Worm (Caenorhabditis elegans) whole organism, L1 larva: Measurements from ENCODE around the gene Y80D3A.8.

Experiments used
- C04F5.9 ChIP-seq: sonication (generic microtip); optimal IDR thresholded peaks from 2 replicates; lab custom pipeline; 2016; ENCODE audit warnings: missing genetic modification characterization, missing compliant biosample characterization
- C16A3.4 ChIP-seq: fragments of 150-350 bp; optimal IDR thresholded peaks from 2 replicates; lab custom pipeline; 2014; ENCODE audit warnings: missing biosample characterization, missing genetic modification characterization
- F16B12.6 ChIP-seq: fragments of 150-350 bp; optimal IDR thresholded peaks from 2 replicates; lab custom pipeline; 2014; ENCODE audit warnings: missing biosample characterization, missing genetic modification characterization
- Y116A8C.19 ChIP-seq: sonication (generic microtip); optimal IDR thresholded peaks from 2 replicates; lab custom pipeline; 2016; ENCODE audit warnings: missing compliant biosample characterization, missing genetic modification characterization, borderline replicate concordance
- ama-1 ChIP-seq: fragments of 150-350 bp; optimal IDR thresholded peaks from 2 replicates; lab custom pipeline; 2014
- blmp-1 ChIP-seq: fragments of 150-350 bp; optimal IDR thresholded peaks from 2 replicates; lab custom pipeline; 2014; ENCODE audit warnings: missing biosample characterization, missing genetic modification characterization
- efl-1 ChIP-seq, 4 experiments: fragments of 150-350 bp; optimal IDR thresholded peaks in 3 of 4; peaks in 1 of 4; 1 replicate in 1 of 4; 2 replicates in 3 of 4; lab custom pipeline; 2014; ENCODE audit warnings: missing biosample characterization in 2 of 4, missing genetic modification characterization in 2 of 4, missing genetic modification reagents in 2 of 4
- egl-13 ChIP-seq: sonication (generic microtip); optimal IDR thresholded peaks from 2 replicates; lab custom pipeline; 2016; ENCODE audit warnings: missing genotype, missing genetic modification reagents, missing genetic modification characterization, missing compliant biosample characterization
- elt-3 ChIP-seq, 6 experiments: fragments of 150-350 bp in 1 of 6; sonication (generic microtip); optimal IDR thresholded peaks; 2 replicates each; lab custom pipeline; 2017 to 2018; ENCODE audit warnings: missing biosample characterization in 6 of 6, missing genetic modification characterization in 6 of 6, inconsistent platforms in 1 of 6
- ets-5 ChIP-seq: fragments of 200-800 bp; sonication (Bioruptor generic); IDR thresholded peaks from 2 replicates; pipeline ENCODE4 v1.3.6; 2022; ENCODE audit warnings: missing genetic modification characterization, missing compliant biosample characterization
- fkh-10 ChIP-seq: sonication (generic microtip); optimal IDR thresholded peaks from 2 replicates; lab custom pipeline; 2017; ENCODE audit warnings: missing biosample characterization, missing genetic modification reagents, missing genetic modification characterization
- isw-1 ChIP-seq: fragments of 200-800 bp; sonication (Bioruptor generic); IDR thresholded peaks from 2 replicates; pipeline ENCODE4 v1.3.6; 2022; ENCODE audit warnings: missing genetic modification characterization, missing compliant biosample characterization
- lin-35 ChIP-seq, 2 experiments: fragments of 150-350 bp; optimal IDR thresholded peaks; 2 replicates each; lab custom pipeline; 2014; ENCODE audit warnings: missing biosample characterization in 2 of 2, missing genetic modification characterization in 2 of 2, missing genetic modification reagents in 2 of 2
- lsy-2 ChIP-seq, 2 experiments: fragments of 150-350 bp; optimal IDR thresholded peaks; 2 replicates each; lab custom pipeline; 2014; ENCODE audit warnings: missing biosample characterization in 2 of 2, missing genetic modification characterization in 2 of 2
- mab-9 ChIP-seq: fragments of 200-800 bp; sonication (Bioruptor generic); IDR thresholded peaks from 2 replicates; pipeline ENCODE4 v1.3.6; 2022; ENCODE audit warnings: missing genetic modification reagents, missing genetic modification characterization, missing compliant biosample characterization
- mep-1 ChIP-seq: fragments of 150-350 bp; optimal IDR thresholded peaks from 2 replicates; lab custom pipeline; 2014; ENCODE audit warnings: missing biosample characterization, missing genetic modification characterization
- nhr-19 ChIP-seq: fragments of 200-800 bp; sonication (Bioruptor generic); conservative IDR thresholded peaks from 2 replicates; pipeline ENCODE4 v1.3.6; 2022; ENCODE audit warnings: missing genetic modification characterization, missing compliant biosample characterization
- nhr-20 ChIP-seq: sonication (generic microtip); optimal IDR thresholded peaks from 2 replicates; lab custom pipeline; 2016; ENCODE audit warnings: mild to moderate bottlenecking, missing genetic modification characterization, missing compliant biosample characterization
- nhr-47 ChIP-seq: sonication (generic microtip); optimal IDR thresholded peaks from 2 replicates; lab custom pipeline; 2016; ENCODE audit warnings: mild to moderate bottlenecking, missing genetic modification characterization, moderate library complexity, missing compliant biosample characterization
- nhr-71 ChIP-seq: sonication (generic microtip); optimal IDR thresholded peaks from 2 replicates; lab custom pipeline; 2016; ENCODE audit warnings: mild to moderate bottlenecking, missing genetic modification characterization, moderate library complexity, missing compliant biosample characterization
- nhr-85 ChIP-seq: sonication (generic microtip); peaks from one replicate; lab custom pipeline; 2016; ENCODE audit warnings: missing genetic modification characterization, inconsistent platforms, missing compliant biosample characterization
- snpc-4 ChIP-seq: fragments of 150-350 bp; optimal IDR thresholded peaks from 2 replicates; lab custom pipeline; 2014; ENCODE audit warnings: missing biosample characterization, missing genetic modification characterization
- sptf-1 ChIP-seq: fragments of 150-350 bp; optimal IDR thresholded peaks from 2 replicates; lab custom pipeline; 2014; ENCODE audit warnings: missing biosample characterization, missing genetic modification characterization
- sup-37 ChIP-seq: fragments of 200-800 bp; sonication (Bioruptor generic); optimal IDR thresholded peaks from 2 replicates; lab custom pipeline; 2018; ENCODE audit warnings: mild to moderate bottlenecking, missing genetic modification characterization, missing compliant biosample characterization
- vab-15 ChIP-seq: sonication (generic microtip); optimal IDR thresholded peaks from 2 replicates; lab custom pipeline; 2017; ENCODE audit warnings: missing genotype, mild to moderate bottlenecking, missing genetic modification characterization, missing compliant biosample characterization
- zag-1 ChIP-seq: fragments of 150-350 bp; optimal IDR thresholded peaks from 2 replicates; lab custom pipeline; 2014; ENCODE audit warnings: missing biosample characterization, missing genetic modification characterization
- ztf-4 ChIP-seq: fragments of 150-350 bp; optimal IDR thresholded peaks from 2 replicates; lab custom pipeline; 2014; ENCODE audit warnings: missing biosample characterization, missing genetic modification characterization

Y80D3A.8 gene

ce11 chrV:18911736-18912135, 28.7 kb upstream of the Y80D3A.8 start, which contains the start of gene cyp-42A1:
TSS of gene cyp-42A1 (plus strand) at chrV:18912036.
- TF ChIP-seq lsy-2 (tag; optimal IDR thresholded peaks at IDR 0.05; lab: Kevin White, UChicago) = no peak
- TF ChIP-seq ama-1 (lab: Kevin White, UChicago) = no peak
- TF ChIP-seq, all 84 proteins: peak for 0

ce11 chrV:18912555-18912954, 27.9 kb upstream of the Y80D3A.8 start:
- TF ChIP-seq nhr-47 = no peak
- no peak for TF ChIP-seq efl-1 (optimal IDR thresholded peaks at IDR 0.05; lab: Kevin White, UChicago)
- TF ChIP-seq efl-1 (GFP tag; optimal IDR thresholded peaks at IDR 0.05 in 1 of 2; lab: Kevin White, UChicago) = peak in 1 of 2 experiments; percentile 35

ce11 chrV:18913120-18913519, 27.3 kb upstream of the Y80D3A.8 start:
- no peak for TF ChIP-seq efl-1 (optimal IDR thresholded peaks at IDR 0.05; lab: Kevin White, UChicago)
- peak in 1 of 2 experiments; percentile 24 for TF ChIP-seq efl-1 (GFP tag; optimal IDR thresholded peaks at IDR 0.05 in 1 of 2; lab: Kevin White, UChicago)
- TF ChIP-seq nhr-47 = no peak
- TF ChIP-seq C16A3.4 (tag; lab: Kevin White, UChicago) = no peak

- TF ChIP-seq efl-1 (optimal IDR thresholded peaks at IDR 0.05; lab: Kevin White, UChicago) (no peak), efl-1 (GFP tag; optimal IDR thresholded peaks at IDR 0.05 in 1 of 2; lab: Kevin White, UChicago) (peak in 1 of 2 experiments; percentile 70), C16A3.4 (tag; lab: Kevin White, UChicago) (no peak), ztf-4 (tag; lab: Kevin White, UChicago) (no peak)
Observed at ce11 chrV:18917396-18917795, 23.0 kb upstream of the Y80D3A.8 start.

- TF ChIP-seq nhr-85 (tag; lab: Kevin White, UChicago) = peak; percentile 63
- TF ChIP-seq isw-1 (GFP tag; lab: Robert Waterston, UW) = no peak
- peak; percentile 34 for TF ChIP-seq nhr-20 (tag; lab: Kevin White, UChicago)
- peak in 1 of 2 experiments; percentile 15 for TF ChIP-seq lin-35 (GFP tag; optimal IDR thresholded peaks at IDR 0.05; lab: Kevin White, UChicago)
Observed at ce11 chrV:18930748-18931147, 9.7 kb upstream of the Y80D3A.8 start.

- TF ChIP-seq efl-1 (optimal IDR thresholded peaks at IDR 0.05; lab: Kevin White, UChicago) = no peak
- TF ChIP-seq efl-1 (GFP tag; optimal IDR thresholded peaks at IDR 0.05 in 1 of 2; lab: Kevin White, UChicago) = no peak
- no peak for TF ChIP-seq F16B12.6 (tag; lab: Kevin White, UChicago)
- no peak for TF ChIP-seq ets-5 (GFP tag; lab: Robert Waterston, UW)
- TF ChIP-seq, all 84 proteins: peak for 0
Observed at ce11 chrV:18931279-18931678, 9.2 kb upstream of the Y80D3A.8 start, which contains the start of gene ptr-22. TSS of gene ptr-22 (minus strand) at chrV:18931379.

- no peak for TF ChIP-seq mep-1 (tag; lab: Kevin White, UChicago)
- no peak for TF ChIP-seq snpc-4 (tag; lab: Kevin White, UChicago)
- TF ChIP-seq vab-15 (tag; lab: Kevin White, UChicago) = no peak
- TF ChIP-seq mab-9 = no peak
- TF ChIP-seq nhr-19 = no peak
- TF ChIP-seq ets-5 (GFP tag; lab: Robert Waterston, UW) = no peak
- TF ChIP-seq nhr-20 (tag; lab: Kevin White, UChicago) = peak; percentile 67
- TF ChIP-seq egl-13 (tag; lab: Kevin White, UChicago) = no peak
- TF ChIP-seq blmp-1 = no peak
- peak in 1 of 6 experiments; percentile 49 for TF ChIP-seq elt-3 (tag; optimal IDR thresholded peaks at IDR 0.05; lab: Kevin White, UChicago)
- TF ChIP-seq C04F5.9 = no peak
- TF ChIP-seq nhr-71 (tag; lab: Kevin White, UChicago) = no peak
- no peak for TF ChIP-seq sptf-1 (tag; lab: Kevin White, UChicago)
- no peak for TF ChIP-seq efl-1 (optimal IDR thresholded peaks at IDR 0.05; lab: Kevin White, UChicago)
- peak in 1 of 2 experiments; percentile 11 for TF ChIP-seq efl-1 (GFP tag; optimal IDR thresholded peaks at IDR 0.05 in 1 of 2; lab: Kevin White, UChicago)
- TF ChIP-seq zag-1 (tag; lab: Kevin White, UChicago) = no peak
- TF ChIP-seq fkh-10 (GFP tag; lab: Kevin White, UChicago) = no peak
- TF ChIP-seq nhr-85 (tag; lab: Kevin White, UChicago) = peak; percentile 12
- TF ChIP-seq sup-37 (GFP tag; lab: Kevin White, UChicago) = no peak
Observed at ce11 chrV:18934539-18934938, 5.9 kb upstream of the Y80D3A.8 start.

ce11 chrV:18937578-18937977, 2.9 kb upstream of the Y80D3A.8 start:
- TF ChIP-seq nhr-85 (tag; lab: Kevin White, UChicago) = peak; percentile 71
- TF ChIP-seq Y116A8C.19 (tag; lab: Kevin White, UChicago) = no peak
- TF ChIP-seq, all 84 proteins: peak for 1
